Worm (Caenorhabditis elegans) whole organism, L1 larva: ENCODE results near the gene col-153.

Experiments
- C04F5.9 ChIP-seq: sonication (generic microtip); optimal IDR thresholded peaks from 2 replicates; lab custom pipeline; 2016; ENCODE audit warnings: missing genetic modification characterization, missing compliant biosample characterization
- C16A3.4 ChIP-seq: fragments of 150-350 bp; optimal IDR thresholded peaks from 2 replicates; lab custom pipeline; 2014; ENCODE audit warnings: missing biosample characterization, missing genetic modification characterization
- C34B4.2 ChIP-seq: sonication (generic microtip); optimal IDR thresholded peaks from 2 replicates; lab custom pipeline; 2017; ENCODE audit warnings: mild to moderate bottlenecking, missing genetic modification characterization, missing compliant biosample characterization
- F16B12.6 ChIP-seq: fragments of 150-350 bp; optimal IDR thresholded peaks from 2 replicates; lab custom pipeline; 2014; ENCODE audit warnings: missing biosample characterization, missing genetic modification characterization
- Y116A8C.19 ChIP-seq: sonication (generic microtip); optimal IDR thresholded peaks from 2 replicates; lab custom pipeline; 2016; ENCODE audit warnings: missing compliant biosample characterization, missing genetic modification characterization, borderline replicate concordance
- aly-2 ChIP-seq: fragments of 150-350 bp; optimal IDR thresholded peaks from 2 replicates; lab custom pipeline; 2014; ENCODE audit warnings: missing biosample characterization, missing genetic modification characterization
- blmp-1 ChIP-seq: fragments of 150-350 bp; optimal IDR thresholded peaks from 2 replicates; lab custom pipeline; 2014; ENCODE audit warnings: missing biosample characterization, missing genetic modification characterization
- ceh-63 ChIP-seq: fragments of 200-800 bp; sonication (Bioruptor generic); optimal IDR thresholded peaks from 2 replicates; lab custom pipeline; 2018; ENCODE audit warnings: mild to moderate bottlenecking, missing genetic modification characterization, missing compliant biosample characterization
- ceh-90 ChIP-seq: sonication (generic microtip); optimal IDR thresholded peaks from 2 replicates; lab custom pipeline; 2016; ENCODE audit warnings: missing genetic modification characterization, missing compliant biosample characterization
- ces-1 ChIP-seq: fragments of 150-350 bp; optimal IDR thresholded peaks from 2 replicates; lab custom pipeline; 2014; ENCODE audit warnings: missing biosample characterization, missing genetic modification reagents, missing genetic modification characterization
- dpl-1 ChIP-seq, 3 experiments: fragments of 150-350 bp in 2 of 3; sonication (generic microtip) in 1 of 3; optimal IDR thresholded peaks; 2 replicates each; lab custom pipeline; 2014 to 2017; ENCODE audit warnings: missing biosample characterization in 3 of 3, missing genetic modification characterization in 3 of 3, missing genetic modification reagents in 3 of 3
- dsc-1 ChIP-seq: sonication (generic microtip); optimal IDR thresholded peaks from 2 replicates; lab custom pipeline; 2016; ENCODE audit warnings: mild to moderate bottlenecking, missing genetic modification characterization, missing compliant biosample characterization
- egl-13 ChIP-seq: sonication (generic microtip); optimal IDR thresholded peaks from 2 replicates; lab custom pipeline; 2016; ENCODE audit warnings: missing genotype, missing genetic modification reagents, missing genetic modification characterization, missing compliant biosample characterization
- egl-27 ChIP-seq, 2 experiments: fragments of 150-350 bp in 1 of 2; sonication (generic microtip); optimal IDR thresholded peaks; 3 replicates each; lab custom pipeline; 2017 to 2018; ENCODE audit warnings: missing biosample characterization in 2 of 2, missing genetic modification characterization in 2 of 2, missing genetic modification reagents in 2 of 2
- elt-2 ChIP-seq: sonication (generic microtip); optimal IDR thresholded peaks from 2 replicates; lab custom pipeline; 2016; ENCODE audit warnings: missing genetic modification characterization, mild to moderate bottlenecking, inconsistent platforms, missing compliant biosample characterization, missing genetic modification reagents
- ets-5 ChIP-seq: fragments of 200-800 bp; sonication (Bioruptor generic); IDR thresholded peaks from 2 replicates; pipeline ENCODE4 v1.3.6; 2022; ENCODE audit warnings: missing genetic modification characterization, missing compliant biosample characterization
- fkh-10 ChIP-seq: sonication (generic microtip); optimal IDR thresholded peaks from 2 replicates; lab custom pipeline; 2017; ENCODE audit warnings: missing biosample characterization, missing genetic modification reagents, missing genetic modification characterization
- fkh-4 ChIP-seq: sonication (generic microtip); optimal IDR thresholded peaks from 2 replicates; lab custom pipeline; 2016; ENCODE audit warnings: missing compliant biosample characterization, missing genetic modification characterization, borderline replicate concordance
- fkh-8 ChIP-seq: sonication (generic microtip); optimal IDR thresholded peaks from 2 replicates; lab custom pipeline; 2016; ENCODE audit warnings: mild to moderate bottlenecking, missing genetic modification characterization, missing compliant biosample characterization
- fos-1 ChIP-seq: fragments of 150-350 bp; optimal IDR thresholded peaks from 2 replicates; lab custom pipeline; 2014; ENCODE audit warnings: missing biosample characterization, missing genetic modification characterization
- grh-1 ChIP-seq: fragments of 200-800 bp; sonication (Bioruptor generic); IDR thresholded peaks from 2 replicates; pipeline ENCODE4 v1.3.6; 2022; ENCODE audit warnings: missing genetic modification reagents, missing genetic modification characterization, missing compliant biosample characterization
- hlh-4 ChIP-seq: sonication (generic microtip); optimal IDR thresholded peaks from 2 replicates; lab custom pipeline; 2016; ENCODE audit warnings: mild to moderate bottlenecking, missing genetic modification characterization, missing compliant biosample characterization
- hpl-2 ChIP-seq: fragments of 150-350 bp; optimal IDR thresholded peaks from 2 replicates; lab custom pipeline; 2014; ENCODE audit warnings: missing biosample characterization, missing genetic modification reagents, missing genetic modification characterization
- jun-1 ChIP-seq: fragments of 150-350 bp; optimal IDR thresholded peaks from 2 replicates; lab custom pipeline; 2014; ENCODE audit warnings: missing biosample characterization, missing genetic modification reagents, missing genetic modification characterization
- lin-14 ChIP-seq: fragments of 200-800 bp; sonication (Bioruptor generic); optimal IDR thresholded peaks from 2 replicates; lab custom pipeline; 2018; ENCODE audit warnings: mild to moderate bottlenecking, missing genetic modification characterization, moderate library complexity, missing compliant biosample characterization
- lin-15B ChIP-seq: fragments of 150-350 bp; sonication (generic microtip); optimal IDR thresholded peaks from 3 replicates; lab custom pipeline; 2014; ENCODE audit warnings: missing biosample characterization, missing genetic modification characterization
- lin-35 ChIP-seq, 2 experiments: fragments of 150-350 bp; optimal IDR thresholded peaks; 2 replicates each; lab custom pipeline; 2014; ENCODE audit warnings: missing biosample characterization in 2 of 2, missing genetic modification characterization in 2 of 2, missing genetic modification reagents in 2 of 2
- lir-3 ChIP-seq: sonication (generic microtip); optimal IDR thresholded peaks from 2 replicates; lab custom pipeline; 2016; ENCODE audit warnings: mild to moderate bottlenecking, missing genetic modification characterization, moderate library complexity, missing compliant biosample characterization; ENCODE audit not compliant: poor library complexity
- lsy-2 ChIP-seq, 2 experiments: fragments of 150-350 bp; optimal IDR thresholded peaks; 2 replicates each; lab custom pipeline; 2014; ENCODE audit warnings: missing biosample characterization in 2 of 2, missing genetic modification characterization in 2 of 2
- nhr-12 ChIP-seq: sonication (generic microtip); optimal IDR thresholded peaks from 2 replicates; lab custom pipeline; 2017; ENCODE audit warnings: missing biosample characterization, missing genetic modification characterization
- nhr-47 ChIP-seq: sonication (generic microtip); optimal IDR thresholded peaks from 2 replicates; lab custom pipeline; 2016; ENCODE audit warnings: mild to moderate bottlenecking, missing genetic modification characterization, moderate library complexity, missing compliant biosample characterization
- nhr-76 ChIP-seq: sonication (generic microtip); optimal IDR thresholded peaks from 2 replicates; lab custom pipeline; 2017; ENCODE audit warnings: missing biosample characterization, missing genetic modification characterization
- nhr-77 ChIP-seq: fragments of 150-350 bp; optimal IDR thresholded peaks from 2 replicates; lab custom pipeline; 2014; ENCODE audit warnings: missing biosample characterization, missing genetic modification characterization
- nhr-85 ChIP-seq: sonication (generic microtip); peaks from one replicate; lab custom pipeline; 2016; ENCODE audit warnings: missing genetic modification characterization, inconsistent platforms, missing compliant biosample characterization
- nhr-90 ChIP-seq: sonication (generic microtip); optimal IDR thresholded peaks from 2 replicates; lab custom pipeline; 2016; ENCODE audit warnings: mild to moderate bottlenecking, missing genetic modification characterization, missing compliant biosample characterization; ENCODE audit not compliant: poor library complexity
- pag-3 ChIP-seq: sonication (generic microtip); optimal IDR thresholded peaks from 2 replicates; lab custom pipeline; 2017; ENCODE audit warnings: missing genetic modification characterization, mild to moderate bottlenecking, missing compliant biosample characterization, antibody characterized with exemption, borderline replicate concordance; ENCODE audit not compliant: insufficient read depth
- pax-3 ChIP-seq: fragments of 200-800 bp; sonication (Bioruptor generic); optimal IDR thresholded peaks from 2 replicates; lab custom pipeline; 2018; ENCODE audit warnings: mild to moderate bottlenecking, missing genetic modification characterization, moderate library complexity, missing compliant biosample characterization
- rnt-1 ChIP-seq: sonication (generic microtip); optimal IDR thresholded peaks from 2 replicates; lab custom pipeline; 2016; ENCODE audit warnings: mild to moderate bottlenecking, missing genetic modification characterization, moderate library complexity, missing compliant biosample characterization
- skn-1 ChIP-seq: fragments of 150-350 bp; optimal IDR thresholded peaks from 2 replicates; lab custom pipeline; 2014; ENCODE audit warnings: missing biosample characterization, missing genetic modification characterization
- snu-23 ChIP-seq: sonication (generic microtip); optimal IDR thresholded peaks from 2 replicates; lab custom pipeline; 2016; ENCODE audit warnings: missing genetic modification characterization, missing compliant biosample characterization
- sox-4 ChIP-seq: sonication (generic microtip); optimal IDR thresholded peaks from 2 replicates; lab custom pipeline; 2016; ENCODE audit warnings: missing genetic modification characterization, missing compliant biosample characterization
- sptf-1 ChIP-seq: fragments of 150-350 bp; optimal IDR thresholded peaks from 2 replicates; lab custom pipeline; 2014; ENCODE audit warnings: missing biosample characterization, missing genetic modification characterization
- sup-37 ChIP-seq: fragments of 200-800 bp; sonication (Bioruptor generic); optimal IDR thresholded peaks from 2 replicates; lab custom pipeline; 2018; ENCODE audit warnings: mild to moderate bottlenecking, missing genetic modification characterization, missing compliant biosample characterization
- tbx-2 ChIP-seq: sonication (generic microtip); optimal IDR thresholded peaks from 2 replicates; lab custom pipeline; 2016; ENCODE audit warnings: missing genetic modification characterization, missing compliant biosample characterization
- tlp-1 ChIP-seq: fragments of 150-350 bp; optimal IDR thresholded peaks from 2 replicates; lab custom pipeline; 2014; ENCODE audit warnings: missing biosample characterization, missing genetic modification characterization
- unc-130 ChIP-seq: fragments of 150-350 bp; optimal IDR thresholded peaks from 2 replicates; lab custom pipeline; 2017; ENCODE audit warnings: missing biosample characterization, missing genetic modification characterization, inconsistent platforms
- vab-15 ChIP-seq: sonication (generic microtip); optimal IDR thresholded peaks from 2 replicates; lab custom pipeline; 2017; ENCODE audit warnings: missing genotype, mild to moderate bottlenecking, missing genetic modification characterization, missing compliant biosample characterization
- xbp-1 ChIP-seq: sonication (generic microtip); optimal IDR thresholded peaks from 2 replicates; lab custom pipeline; 2016; ENCODE audit warnings: missing genetic modification characterization, missing compliant biosample characterization
- ztf-11 ChIP-seq, 2 experiments: sonication (generic microtip); optimal IDR thresholded peaks; 2 replicates each; lab custom pipeline; 2016 to 2017; ENCODE audit warnings: missing genetic modification characterization in 2 of 2, missing biosample characterization in 1 of 2, missing compliant biosample characterization in 1 of 2

col-153 gene

DNA sequence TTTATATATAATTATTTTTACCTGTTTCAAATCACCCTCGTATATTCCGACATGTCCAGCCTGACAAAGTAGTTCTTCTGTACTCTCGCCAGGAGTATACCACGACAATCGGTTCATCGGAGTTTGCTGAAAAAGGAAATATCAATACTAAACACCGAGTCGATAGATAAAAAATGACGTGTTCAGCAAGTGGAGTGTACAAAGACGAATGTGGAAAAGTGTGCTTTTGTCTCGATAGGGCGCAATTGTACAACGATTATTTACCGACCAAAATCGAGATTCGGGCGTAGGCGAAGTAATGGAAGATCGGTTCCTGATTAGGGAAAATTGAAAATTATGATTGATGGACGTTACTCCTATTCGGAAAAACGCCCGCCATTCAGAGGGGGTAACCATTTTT is 10.9 kb downstream of the col-153 start, which contains the start of gene vps-36:
TSS of gene vps-36 (minus strand) at position 126 of the 400 bp plus-strand sequence.
- TF ChIP-seq ztf-11 (tag; optimal IDR thresholded peaks at IDR 0.05; lab: Kevin White, UChicago) (no peak), jun-1 (tag; lab: Kevin White, UChicago) (no peak), hlh-4 (no peak), blmp-1 (tag; lab: Kevin White, UChicago) (peak; percentile 40), nhr-85 (tag; lab: Kevin White, UChicago) (peak; percentile 69), lin-14 (GFP tag; lab: Kevin White, UChicago) (peak; percentile 8), C34B4.2 (no peak), elt-2 (tag; lab: Kevin White, UChicago) (peak; percentile 27), egl-27 (tag; optimal IDR thresholded peaks at IDR 0.05; lab: Kevin White, UChicago) (no peak), dpl-1 (GFP tag; optimal IDR thresholded peaks at IDR 0.05; lab: Kevin White, UChicago) (no peak), C04F5.9 (no peak), hpl-2 (GFP tag; lab: Kevin White, UChicago) (no peak), lin-35 (GFP tag; optimal IDR thresholded peaks at IDR 0.05; lab: Kevin White, UChicago) (peak in 1 of 2 experiments; percentile 21)

- TF ChIP-seq nhr-77 (tag; lab: Kevin White, UChicago) (peak; percentile 48), lir-3 (peak; percentile 59), blmp-1 (tag; lab: Kevin White, UChicago) (peak; percentile 73), nhr-47 (tag; lab: Kevin White, UChicago) (peak; percentile 73), F16B12.6 (tag; lab: Kevin White, UChicago) (no peak), egl-13 (tag; lab: Kevin White, UChicago) (peak; percentile 44), unc-130 (no peak), vab-15 (tag; lab: Kevin White, UChicago) (no peak), fkh-8 (tag; lab: Kevin White, UChicago) (peak; percentile 69), nhr-76 (tag; lab: Kevin White, UChicago) (no peak), C16A3.4 (tag; lab: Kevin White, UChicago) (peak; percentile 50), fos-1 (no peak), hpl-2 (GFP tag; lab: Kevin White, UChicago) (no peak), fkh-4 (peak; percentile 68), pax-3 (tag; lab: Kevin White, UChicago) (no peak), fkh-10 (GFP tag; lab: Kevin White, UChicago) (peak; percentile 63), skn-1 (tag; lab: Kevin White, UChicago) (peak; percentile 37), grh-1 (GFP tag; lab: Robert Waterston, UW) (no peak), snu-23 (GFP tag; lab: Kevin White, UChicago) (peak; percentile 85), nhr-12 (tag; lab: Kevin White, UChicago) (no peak), xbp-1 (tag; lab: Kevin White, UChicago) (peak; percentile 77), hlh-4 (no peak), sptf-1 (tag; lab: Kevin White, UChicago) (no peak), ceh-90 (tag; lab: Kevin White, UChicago) (no peak), aly-2 (tag; lab: Kevin White, UChicago) (no peak), lin-35 (GFP tag; optimal IDR thresholded peaks at IDR 0.05; lab: Kevin White, UChicago) (peak; percentile 62 to 64), ceh-63 (no peak), nhr-90 (peak; percentile 9), rnt-1 (tag; lab: Kevin White, UChicago) (peak; percentile 42), sup-37 (GFP tag; lab: Kevin White, UChicago) (peak; percentile 5), lin-15B (no peak), ets-5 (GFP tag; lab: Robert Waterston, UW) (no peak), pag-3 (tag; lab: Kevin White, UChicago) (peak; percentile 5), dsc-1 (tag; lab: Kevin White, UChicago) (peak; percentile 95), ces-1 (peak; percentile 64), Y116A8C.19 (tag; lab: Kevin White, UChicago) (no peak), dpl-1 (GFP tag; optimal IDR thresholded peaks at IDR 0.05; lab: Kevin White, UChicago) (peak in 2 of 3 experiments; percentile 23 to 42), tbx-2 (tag; lab: Kevin White, UChicago) (peak; percentile 81), sox-4 (no peak), lsy-2 (tag; optimal IDR thresholded peaks at IDR 0.05; lab: Kevin White, UChicago) (peak; percentile 46 to 61), tlp-1 (tag; lab: Kevin White, UChicago) (no peak), egl-27 (tag; optimal IDR thresholded peaks at IDR 0.05; lab: Kevin White, UChicago) (peak in 1 of 2 experiments; percentile 44)
Measured at ce11 chrV:10961448-10961870, 11.8 kb downstream of the col-153 start.
